Worm (Caenorhabditis elegans) whole organism, L3 larva: ENCODE measurements around the gene snpc-1.1.

Experiments used
- ama-1 ChIP-seq: fragments of 150-350 bp; optimal IDR thresholded peaks from 2 replicates; lab custom pipeline; 2018
- egl-27 ChIP-seq: sonication (generic microtip); optimal IDR thresholded peaks from 4 replicates; lab custom pipeline; 2017; ENCODE audit warnings: missing biosample characterization, missing genetic modification reagents, missing genetic modification characterization
- eor-1 ChIP-seq, 2 experiments: fragments of 150-350 bp; optimal IDR thresholded peaks; 2 replicates each; lab custom pipeline; 2014 to 2018; ENCODE audit warnings: missing biosample characterization in 2 of 2, missing genetic modification characterization in 2 of 2
- nhr-237 ChIP-seq: fragments of 150-350 bp; optimal IDR thresholded peaks from 2 replicates; lab custom pipeline; 2014; ENCODE audit warnings: missing biosample characterization, missing genetic modification characterization
- ztf-11 ChIP-seq: fragments of 150-350 bp; optimal IDR thresholded peaks from 2 replicates; lab custom pipeline; 2014; ENCODE audit warnings: missing biosample characterization, missing genetic modification characterization

ce11 chrII:7736725-7737124, 44.4 kb downstream of the snpc-1.1 start:
- TF ChIP-seq ama-1 (lab: Kevin White, UChicago) (no peak), eor-1 (tag; optimal IDR thresholded peaks at IDR 0.05; lab: Kevin White, UChicago) (no peak), nhr-237 (tag; lab: Kevin White, UChicago) (no peak), egl-27 (tag; lab: Kevin White, UChicago) (no peak), ztf-11 (tag; lab: Kevin White, UChicago) (no peak)
